Fruit fly (Drosophila melanogaster): ENCODE measurements around the gene CG17919.

The CG17919 gene

dm6 chr3R:6380129-6380528 lies 36.3 kb downstream of the CG17919 start, which contains the start of the genes CG1024 and TfIIFalpha (continued):
- TF ChIP-seq Dll (GFP tag; IDR thresholded peaks at IDR 0.05; ENCODE audit: partially characterized antibody) (peak; percentile 95), GATAe (GFP tag; conservative IDR thresholded peaks at IDR 0.05) (no peak), CG4328 (GFP tag; optimal IDR thresholded peaks at IDR 0.05) (no peak), Mad (GFP tag; optimal IDR thresholded peaks at IDR 0.05) (no peak), dmrt11E (tag; optimal IDR thresholded peaks at IDR 0.05) (no peak), hth (optimal IDR thresholded peaks at IDR 0.05) (no peak), h (optimal IDR thresholded peaks at IDR 0.05) (no peak), CG12744 (GFP tag; optimal IDR thresholded peaks at IDR 0.05) (no peak), CG17612 (GFP tag; IDR thresholded peaks at IDR 0.05) (no peak), lola (GFP tag; optimal IDR thresholded peaks at IDR 0.05) (no peak), lbe (GFP tag; optimal IDR thresholded peaks at IDR 0.05) (peak; percentile 19), CG17328 (GFP tag; IDR thresholded peaks at IDR 0.05) (no peak), E2f1 (GFP tag; IDR thresholded peaks at IDR 0.05) (no peak), CG1529 (GFP tag; optimal IDR thresholded peaks at IDR 0.05) (no peak), CG7928 (GFP tag; optimal IDR thresholded peaks at IDR 0.05) (no peak), row (GFP tag; IDR thresholded peaks at IDR 0.05) (peak; percentile 72), CG13123 (GFP tag; optimal IDR thresholded peaks at IDR 0.05) (no peak), CG4360 (GFP tag; IDR thresholded peaks at IDR 0.05) (no peak), nom (GFP tag; optimal IDR thresholded peaks at IDR 0.05) (no peak), CTCF (GFP tag; optimal IDR thresholded peaks at IDR 0.05) (no peak), NFAT (GFP tag; IDR thresholded peaks at IDR 0.05) (no peak), D19A (tag; optimal IDR thresholded peaks at IDR 0.05) (no peak), CG32772 (GFP tag; IDR thresholded peaks at IDR 0.05) (no peak), grau (tag; optimal IDR thresholded peaks at IDR 0.05) (peak; percentile 14), pnt (GFP tag; optimal IDR thresholded peaks at IDR 0.05) (no peak), ato (GFP tag; IDR thresholded peaks at IDR 0.05; ENCODE audit: partially characterized antibody) (peak; percentile 88), ems (GFP tag; optimal IDR thresholded peaks at IDR 0.05) (no peak), sug (tag; optimal IDR thresholded peaks at IDR 0.05) (peak; percentile 35), CG13296 (GFP tag; optimal IDR thresholded peaks at IDR 0.05) (no peak), knrl (GFP tag; IDR thresholded peaks at IDR 0.05; ENCODE audit: partially characterized antibody) (peak; percentile 81), sqz (GFP tag; optimal IDR thresholded peaks at IDR 0.05) (no peak), Jarid2 (GFP tag; optimal IDR thresholded peaks at IDR 0.05) (no peak), sisA (GFP tag; IDR thresholded peaks at IDR 0.05) (no peak), CG8089 (GFP tag; optimal IDR thresholded peaks at IDR 0.05) (peak; percentile 6), bab2 (GFP tag; optimal IDR thresholded peaks at IDR 0.05) (no peak), Mes4 (GFP tag; optimal IDR thresholded peaks at IDR 0.05) (no peak), yki (optimal IDR thresholded peaks at IDR 0.05) (no peak), CG6689 (GFP tag; IDR thresholded peaks at IDR 0.05) (no peak), CG31365 (tag; optimal IDR thresholded peaks at IDR 0.05) (no peak), Nf-YC (tag; optimal IDR thresholded peaks at IDR 0.05) (peak; percentile 38), CG4730 (GFP tag; IDR thresholded peaks at IDR 0.05) (no peak), CG34224 (GFP tag; IDR thresholded peaks at IDR 0.05; ENCODE audit: partially characterized antibody) (peak; percentile 96), dan (GFP tag; IDR thresholded peaks at IDR 0.05) (no peak), pzg (GFP tag; optimal IDR thresholded peaks at IDR 0.05) (peak; percentile 52), fd102C (GFP tag; optimal IDR thresholded peaks at IDR 0.05) (no peak), psq (GFP tag; optimal IDR thresholded peaks at IDR 0.05) (no peak), CG9876 (GFP tag; optimal IDR thresholded peaks at IDR 0.05) (no peak), Aef1 (GFP tag; IDR thresholded peaks at IDR 0.05) (no peak), ap (GFP tag; IDR thresholded peaks at IDR 0.05) (no peak), CG6854 (GFP tag; optimal IDR thresholded peaks at IDR 0.05) (no peak), C15 (GFP tag; IDR thresholded peaks at IDR 0.05) (no peak), CG31441 (GFP tag; IDR thresholded peaks at IDR 0.05) (peak; percentile 73), salm (tag; optimal IDR thresholded peaks at IDR 0.05) (no peak), CG34422 (GFP tag; IDR thresholded peaks at IDR 0.05) (no peak)

All from whole organism, embryonic.